Worm (Caenorhabditis elegans) whole organism, L2 larva: ENCODE measurements around the gene K02G10.15.

ENCODE experiments used
- C34F6.9 ChIP-seq: fragments of 150-350 bp; optimal IDR thresholded peaks from 2 replicates; lab custom pipeline; 2014; ENCODE audit warnings: missing biosample characterization, missing genetic modification characterization
- F13H6.1 ChIP-seq: sonication (generic microtip); optimal IDR thresholded peaks from 2 replicates; lab custom pipeline; 2016; ENCODE audit warnings: missing genetic modification characterization, missing compliant biosample characterization
- alr-1 ChIP-seq: fragments of 150-350 bp; optimal IDR thresholded peaks from 2 replicates; lab custom pipeline; 2014; ENCODE audit warnings: missing biosample characterization, missing genetic modification characterization
- aly-2 ChIP-seq: fragments of 150-350 bp; optimal IDR thresholded peaks from 2 replicates; lab custom pipeline; 2014; ENCODE audit warnings: missing biosample characterization, missing genetic modification characterization
- ama-1 ChIP-seq: fragments of 150-350 bp; optimal IDR thresholded peaks from 2 replicates; lab custom pipeline; 2018; ENCODE audit warnings: inconsistent platforms
- blmp-1 ChIP-seq: sonication (generic microtip); optimal IDR thresholded peaks from 2 replicates; lab custom pipeline; 2017; ENCODE audit warnings: missing genetic modification characterization, mild to moderate bottlenecking, missing compliant biosample characterization, antibody characterized with exemption, moderate library complexity; ENCODE audit not compliant: insufficient read depth
- ceh-16 ChIP-seq: fragments of 150-350 bp; optimal IDR thresholded peaks from 2 replicates; lab custom pipeline; 2014; ENCODE audit warnings: missing biosample characterization, missing genetic modification characterization
- ceh-82 ChIP-seq: fragments of 150-350 bp; optimal IDR thresholded peaks from 2 replicates; lab custom pipeline; 2014; ENCODE audit warnings: missing biosample characterization, missing genetic modification characterization
- crh-2 ChIP-seq: sonication (generic microtip); optimal IDR thresholded peaks from 2 replicates; lab custom pipeline; 2017; ENCODE audit warnings: missing biosample characterization, missing genetic modification characterization
- egl-27 ChIP-seq: sonication (generic microtip); optimal IDR thresholded peaks from 3 replicates; lab custom pipeline; 2017; ENCODE audit warnings: missing biosample characterization, missing genetic modification reagents, missing genetic modification characterization
- elt-3 ChIP-seq: sonication (generic microtip); optimal IDR thresholded peaks from 2 replicates; lab custom pipeline; 2017; ENCODE audit warnings: missing biosample characterization, missing genetic modification characterization
- fos-1 ChIP-seq: fragments of 150-350 bp; optimal IDR thresholded peaks from 2 replicates; lab custom pipeline; 2014; ENCODE audit warnings: missing biosample characterization, missing genetic modification characterization
- gmeb-1 ChIP-seq: fragments of 150-350 bp; optimal IDR thresholded peaks from 2 replicates; lab custom pipeline; 2014; ENCODE audit warnings: missing biosample characterization, missing genetic modification characterization
- lin-11 ChIP-seq: fragments of 150-350 bp; sonication (generic microtip); optimal IDR thresholded peaks from 2 replicates; lab custom pipeline; 2014; ENCODE audit warnings: missing biosample characterization, missing genetic modification characterization, inconsistent platforms, mixed read lengths
- lin-39 ChIP-seq: fragments of 150-350 bp; optimal IDR thresholded peaks from 2 replicates; lab custom pipeline; 2014; ENCODE audit warnings: missing biosample characterization, missing genetic modification reagents, missing genetic modification characterization
- lsy-2 ChIP-seq, 2 experiments: fragments of 150-350 bp in 1 of 2; sonication (generic microtip) in 1 of 2; optimal IDR thresholded peaks; 2 replicates each; lab custom pipeline; 2014 to 2017; ENCODE audit warnings: missing biosample characterization in 2 of 2, missing genetic modification characterization in 2 of 2
- mab-5 ChIP-seq: fragments of 150-350 bp; optimal IDR thresholded peaks from 2 replicates; lab custom pipeline; 2014; ENCODE audit warnings: missing biosample characterization, missing genetic modification characterization
- mbf-1 ChIP-seq: sonication (generic microtip); optimal IDR thresholded peaks from 2 replicates; lab custom pipeline; 2017; ENCODE audit warnings: missing biosample characterization, missing genetic modification characterization
- mdl-1 ChIP-seq, 2 experiments: fragments of 150-350 bp in 1 of 2; sonication (generic microtip) in 1 of 2; optimal IDR thresholded peaks; 2 replicates each; lab custom pipeline; 2017; ENCODE audit warnings: missing biosample characterization in 2 of 2, missing genetic modification characterization in 2 of 2
- nhr-10 ChIP-seq: sonication (generic microtip); optimal IDR thresholded peaks from 2 replicates; lab custom pipeline; 2017; ENCODE audit warnings: missing biosample characterization, missing genetic modification characterization
- nhr-11 ChIP-seq: fragments of 150-350 bp; optimal IDR thresholded peaks from 2 replicates; lab custom pipeline; 2014; ENCODE audit warnings: missing biosample characterization, missing genetic modification characterization
- nhr-12 ChIP-seq: fragments of 150-350 bp; optimal IDR thresholded peaks from 2 replicates; lab custom pipeline; 2014; ENCODE audit warnings: missing biosample characterization, missing genetic modification characterization
- nhr-129 ChIP-seq: fragments of 150-350 bp; optimal IDR thresholded peaks from 2 replicates; lab custom pipeline; 2014; ENCODE audit warnings: missing biosample characterization, missing genetic modification characterization
- nhr-21 ChIP-seq: fragments of 150-350 bp; optimal IDR thresholded peaks from 2 replicates; lab custom pipeline; 2014; ENCODE audit warnings: missing biosample characterization, missing genetic modification characterization
- nhr-23 ChIP-seq: fragments of 150-350 bp; optimal IDR thresholded peaks from 2 replicates; lab custom pipeline; 2014; ENCODE audit warnings: missing biosample characterization, missing genetic modification reagents, missing genetic modification characterization
- nhr-237 ChIP-seq: fragments of 150-350 bp; optimal IDR thresholded peaks from 2 replicates; lab custom pipeline; 2014; ENCODE audit warnings: missing biosample characterization, missing genetic modification characterization
- nhr-25 ChIP-seq: fragments of 150-350 bp; sonication (generic microtip); optimal IDR thresholded peaks from 3 replicates; lab custom pipeline; 2014; ENCODE audit warnings: missing biosample characterization, missing genetic modification characterization
- nhr-6 ChIP-seq: fragments of 150-350 bp; optimal IDR thresholded peaks from 2 replicates; lab custom pipeline; 2014; ENCODE audit warnings: missing biosample characterization, missing genetic modification characterization
- nhr-77 ChIP-seq: fragments of 150-350 bp; optimal IDR thresholded peaks from 2 replicates; lab custom pipeline; 2014; ENCODE audit warnings: missing biosample characterization, missing genetic modification characterization
- peb-1 ChIP-seq: fragments of 150-350 bp; optimal IDR thresholded peaks from 2 replicates; lab custom pipeline; 2014; ENCODE audit warnings: missing biosample characterization, missing genetic modification characterization
- sem-4 ChIP-seq: fragments of 150-350 bp; optimal IDR thresholded peaks from 2 replicates; lab custom pipeline; 2014; ENCODE audit warnings: missing biosample characterization, missing genetic modification reagents, missing genetic modification characterization
- sma-3 ChIP-seq: sonication (generic microtip); optimal IDR thresholded peaks from 2 replicates; lab custom pipeline; 2016; ENCODE audit warnings: missing genetic modification reagents, missing genetic modification characterization, missing compliant biosample characterization
- unc-55 ChIP-seq: fragments of 150-350 bp; sonication (generic microtip); optimal IDR thresholded peaks from 3 replicates; lab custom pipeline; 2014; ENCODE audit warnings: missing biosample characterization, missing genetic modification reagents, missing genetic modification characterization
- unc-62 ChIP-seq: fragments of 150-350 bp; optimal IDR thresholded peaks from 2 replicates; lab custom pipeline; 2014; ENCODE audit warnings: missing biosample characterization, missing genetic modification reagents, missing genetic modification characterization
- ztf-1 ChIP-seq: fragments of 200-800 bp; sonication (Bioruptor generic); conservative IDR thresholded peaks from 2 replicates; pipeline ENCODE4 v1.3.6; 2022; ENCODE audit warnings: missing genetic modification characterization, missing compliant biosample characterization
- ztf-11 ChIP-seq: sonication (generic microtip); optimal IDR thresholded peaks from 2 replicates; lab custom pipeline; 2017; ENCODE audit warnings: missing biosample characterization, missing genetic modification characterization

K02G10.15 gene

ce11 chrX:4662293-4662825 is 20.2 kb downstream of the K02G10.15 start (continued):
- TF ChIP-seq elt-3 (tag; lab: Kevin White, UChicago) = no peak
- TF ChIP-seq gmeb-1 (tag; lab: Kevin White, UChicago) = peak; percentile 3
- TF ChIP-seq aly-2 (tag; lab: Kevin White, UChicago) = no peak
- TF ChIP-seq egl-27 (tag; lab: Kevin White, UChicago) = peak; percentile 16
- TF ChIP-seq nhr-10 (tag; lab: Kevin White, UChicago) = no peak
- no peak for TF ChIP-seq mdl-1 (tag; optimal IDR thresholded peaks at IDR 0.05; lab: Kevin White, UChicago)
- TF ChIP-seq crh-2 (tag; lab: Kevin White, UChicago) = peak; percentile 72
- TF ChIP-seq sma-3 = peak; percentile 76
- TF ChIP-seq nhr-25 (tag; lab: Kevin White, UChicago) = peak; percentile 84
- TF ChIP-seq nhr-11 = no peak
- TF ChIP-seq nhr-129 (tag; lab: Kevin White, UChicago) = peak; percentile 81
- TF ChIP-seq F13H6.1 (tag; lab: Kevin White, UChicago) = peak; percentile 79
- TF ChIP-seq lsy-2 (tag; optimal IDR thresholded peaks at IDR 0.05; lab: Kevin White, UChicago) = peak; percentile 11 to 39
- TF ChIP-seq alr-1 (tag; lab: Kevin White, UChicago) = no peak
- TF ChIP-seq peb-1 = peak; percentile 31
- no peak for TF ChIP-seq mab-5
- TF ChIP-seq nhr-21 (tag; lab: Kevin White, UChicago) = no peak
- no peak for TF ChIP-seq lin-11
- TF ChIP-seq ztf-1 (GFP tag; lab: Robert Waterston, UW) = no peak
- peak; percentile 72 for TF ChIP-seq fos-1 (tag; lab: Kevin White, UChicago)
- no peak for TF ChIP-seq nhr-6 (tag; lab: Kevin White, UChicago)
- no peak for TF ChIP-seq nhr-77 (tag; lab: Kevin White, UChicago)

DNA sequence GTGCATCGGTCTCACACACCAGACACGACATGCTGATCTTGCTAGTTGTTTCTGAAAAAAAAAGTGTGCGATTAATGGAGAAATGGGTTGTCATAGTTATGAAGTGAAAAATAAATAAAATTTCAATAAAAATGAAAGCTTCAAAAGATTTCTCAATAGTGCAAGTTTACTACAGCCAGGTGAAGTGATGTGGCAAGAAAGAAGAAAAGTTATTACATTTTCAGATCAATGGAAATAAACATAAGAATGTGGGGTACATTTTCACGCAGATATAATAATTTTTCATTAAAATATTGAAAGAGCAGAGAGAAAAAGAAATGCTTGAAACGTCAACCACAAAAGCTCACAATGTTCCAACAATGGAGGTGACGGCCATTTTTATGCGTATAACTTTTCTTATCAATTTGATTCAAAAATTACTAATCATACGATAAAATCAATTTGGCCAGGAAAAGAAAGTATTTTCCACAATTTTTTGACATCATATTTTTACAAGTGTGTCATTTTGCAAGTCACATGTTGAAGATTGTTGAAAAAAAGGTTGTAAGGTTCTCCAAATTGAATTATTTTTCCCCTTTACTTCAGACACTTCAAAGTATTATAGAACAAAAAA is 22.1 kb downstream of the K02G10.15 start, which contains the start of gene nhr-45:
Gene nhr-45, minus strand, starts transcription at position 51 of the 613 bp plus-strand sequence.
- TF ChIP-seq egl-27 (tag; lab: Kevin White, UChicago) (no peak), ceh-16 (tag; lab: Kevin White, UChicago) (no peak), lin-11 (no peak), nhr-10 (tag; lab: Kevin White, UChicago) (no peak), gmeb-1 (tag; lab: Kevin White, UChicago) (no peak), fos-1 (tag; lab: Kevin White, UChicago) (peak; percentile 67)
- TF ChIP-seq, all 48 proteins: peak for 1

- TF ChIP-seq aly-2 (tag; lab: Kevin White, UChicago) (no peak), nhr-129 (tag; lab: Kevin White, UChicago) (no peak), lin-11 (no peak), lsy-2 (tag; optimal IDR thresholded peaks at IDR 0.05; lab: Kevin White, UChicago) (no peak), alr-1 (tag; lab: Kevin White, UChicago) (no peak), elt-3 (tag; lab: Kevin White, UChicago) (no peak)
Observed at ce11 chrX:4658706-4659105, 23.8 kb downstream of the K02G10.15 start.

DNA sequence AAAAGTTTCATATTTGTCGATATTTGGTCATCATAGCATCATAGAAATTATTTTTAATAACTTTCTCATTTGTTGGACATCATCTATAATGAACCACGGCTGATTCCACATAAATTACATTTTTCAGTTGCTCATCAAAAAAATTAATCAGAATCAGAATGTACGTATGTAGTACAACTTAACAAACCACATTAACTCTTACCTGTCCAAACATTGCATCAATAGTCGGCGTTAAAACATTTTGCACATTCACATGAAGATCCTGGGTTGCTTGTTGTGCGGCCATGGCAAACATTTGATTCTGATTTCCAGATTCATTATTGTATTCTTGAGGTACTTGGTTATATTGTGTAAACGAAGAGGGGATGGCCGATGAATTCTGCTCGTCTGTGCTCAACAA is 24.2 kb downstream of the K02G10.15 start:
- TF ChIP-seq nhr-23 (tag; lab: Kevin White, UChicago) (no peak), peb-1 (no peak), C34F6.9 (tag; lab: Kevin White, UChicago) (no peak), mbf-1 (tag; lab: Kevin White, UChicago) (no peak), nhr-129 (tag; lab: Kevin White, UChicago) (no peak)

DNA sequence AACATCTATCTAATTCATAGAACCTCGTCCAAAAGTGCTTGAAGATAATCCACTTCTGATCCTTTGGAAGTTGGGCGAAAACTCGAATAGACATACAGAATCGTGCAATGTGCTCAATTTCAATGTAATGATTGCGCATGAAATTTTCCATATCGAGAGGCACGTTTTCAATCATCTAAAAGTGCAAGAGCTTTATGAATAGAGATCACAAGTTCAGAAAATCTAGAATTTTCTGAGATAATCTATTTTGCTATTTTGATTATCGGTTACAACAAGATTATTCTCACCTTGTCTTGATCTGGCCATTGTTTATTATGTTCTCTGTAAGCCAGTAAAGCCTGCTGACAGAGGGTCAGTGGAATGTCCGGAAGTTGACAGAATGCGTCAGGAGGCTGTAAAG is 24.9 kb downstream of the K02G10.15 start:
- TF ChIP-seq ama-1 (no peak), nhr-237 (tag; lab: Kevin White, UChicago) (no peak), sem-4 (tag; lab: Kevin White, UChicago) (no peak), nhr-23 (tag; lab: Kevin White, UChicago) (no peak), blmp-1 (tag; lab: Kevin White, UChicago) (no peak), nhr-10 (tag; lab: Kevin White, UChicago) (no peak), mbf-1 (tag; lab: Kevin White, UChicago) (no peak), mdl-1 (tag; optimal IDR thresholded peaks at IDR 0.05; lab: Kevin White, UChicago) (no peak), unc-62 (no peak), nhr-12 (tag; lab: Kevin White, UChicago) (no peak), unc-55 (GFP tag; lab: Kevin White, UChicago) (no peak), lin-39 (no peak), ztf-1 (GFP tag; lab: Robert Waterston, UW) (no peak), ztf-11 (tag; lab: Kevin White, UChicago) (no peak), ceh-82 (tag; lab: Kevin White, UChicago) (no peak)
